Worm (Caenorhabditis elegans) whole organism, early embryonic: ENCODE data around the gene bpnt-1.

Experiments used
- ama-1 ChIP-seq: fragments of 150-350 bp; optimal IDR thresholded peaks from 2 replicates; lab custom pipeline; 2014
- ets-7 ChIP-seq: sonication (generic microtip); optimal IDR thresholded peaks from 2 replicates; lab custom pipeline; 2016; ENCODE audit warnings: missing genotype, missing genetic modification characterization, missing compliant biosample characterization
- hmbx-1 ChIP-seq: sonication (generic microtip); optimal IDR thresholded peaks from 2 replicates; lab custom pipeline; 2016; ENCODE audit warnings: mild to moderate bottlenecking, missing genetic modification characterization, missing compliant biosample characterization
- hmg-4 ChIP-seq: fragments of 200-800 bp; sonication (Bioruptor generic); optimal IDR thresholded peaks from 2 replicates; lab custom pipeline; 2018; ENCODE audit warnings: mild to moderate bottlenecking, missing genetic modification characterization, missing compliant biosample characterization
- hnd-1 ChIP-seq: sonication (generic microtip); optimal IDR thresholded peaks from 2 replicates; lab custom pipeline; 2016; ENCODE audit warnings: missing genetic modification characterization, missing compliant biosample characterization
- pes-1 ChIP-seq: fragments of 200-800 bp; sonication (Bioruptor generic); IDR thresholded peaks from 2 replicates; pipeline ENCODE4 v1.3.6; 2022; ENCODE audit warnings: missing genetic modification reagents, missing genetic modification characterization, missing compliant biosample characterization
- sea-1 ChIP-seq: fragments of 200-800 bp; sonication (Bioruptor generic); conservative IDR thresholded peaks from 2 replicates; pipeline ENCODE4 v1.3.6; 2022; ENCODE audit warnings: missing genetic modification characterization, missing compliant biosample characterization

ce11 chrII:4441278-4441677, 21.2 kb downstream of the bpnt-1 start:
- TF ChIP-seq hmbx-1 (tag; lab: Kevin White, UChicago) (no peak), hmg-4 (GFP tag; lab: Kevin White, UChicago) (no peak), ama-1 (lab: Kevin White, UChicago) (no peak), ets-7 (no peak), hnd-1 (tag; lab: Kevin White, UChicago) (no peak), pes-1 (GFP tag; lab: Robert Waterston, UW) (no peak), sea-1 (no peak)
